Worm (Caenorhabditis elegans) whole organism, L1 larva: ENCODE results near the gene srw-51.

ENCODE experiments used
- alr-1 ChIP-seq: fragments of 200-800 bp; sonication (Bioruptor generic); optimal IDR thresholded peaks from 2 replicates; lab custom pipeline; 2018; ENCODE audit warnings: borderline replicate concordance, mild to moderate bottlenecking, missing genetic modification characterization, missing compliant biosample characterization
- aly-2 ChIP-seq: fragments of 150-350 bp; optimal IDR thresholded peaks from 2 replicates; lab custom pipeline; 2014; ENCODE audit warnings: missing biosample characterization, missing genetic modification characterization
- ama-1 ChIP-seq: fragments of 150-350 bp; optimal IDR thresholded peaks from 2 replicates; lab custom pipeline; 2014
- dsc-1 ChIP-seq: sonication (generic microtip); optimal IDR thresholded peaks from 2 replicates; lab custom pipeline; 2016; ENCODE audit warnings: mild to moderate bottlenecking, missing genetic modification characterization, missing compliant biosample characterization
- egl-13 ChIP-seq: sonication (generic microtip); optimal IDR thresholded peaks from 2 replicates; lab custom pipeline; 2016; ENCODE audit warnings: missing genotype, missing genetic modification reagents, missing genetic modification characterization, missing compliant biosample characterization
- ets-5 ChIP-seq: fragments of 200-800 bp; sonication (Bioruptor generic); IDR thresholded peaks from 2 replicates; pipeline ENCODE4 v1.3.6; 2022; ENCODE audit warnings: missing genetic modification characterization, missing compliant biosample characterization
- lsy-2 ChIP-seq, 2 experiments: fragments of 150-350 bp; optimal IDR thresholded peaks; 2 replicates each; lab custom pipeline; 2014; ENCODE audit warnings: missing biosample characterization in 2 of 2, missing genetic modification characterization in 2 of 2
- mef-2 ChIP-seq: fragments of 150-350 bp; optimal IDR thresholded peaks from 2 replicates; lab custom pipeline; 2014; ENCODE audit warnings: missing biosample characterization, missing genetic modification characterization
- nhr-11 ChIP-seq: fragments of 150-350 bp; optimal IDR thresholded peaks from 2 replicates; lab custom pipeline; 2014; ENCODE audit warnings: missing biosample characterization, missing genetic modification characterization
- skn-1 ChIP-seq: fragments of 150-350 bp; optimal IDR thresholded peaks from 2 replicates; lab custom pipeline; 2014; ENCODE audit warnings: missing biosample characterization, missing genetic modification characterization
- snpc-4 ChIP-seq: fragments of 150-350 bp; optimal IDR thresholded peaks from 2 replicates; lab custom pipeline; 2014; ENCODE audit warnings: missing biosample characterization, missing genetic modification characterization
- unc-62 ChIP-seq: fragments of 150-350 bp; optimal IDR thresholded peaks from 2 replicates; lab custom pipeline; 2014; ENCODE audit warnings: missing biosample characterization, missing genetic modification reagents, missing genetic modification characterization

ce11 chrV:17173738-17174137, 3.0 kb upstream of the srw-51 start, which contains the start of gene srbc-25:
- no peak for TF ChIP-seq snpc-4 (tag; lab: Kevin White, UChicago)
- TF ChIP-seq aly-2 (tag; lab: Kevin White, UChicago): no peak
- no peak for TF ChIP-seq lsy-2 (tag; optimal IDR thresholded peaks at IDR 0.05; lab: Kevin White, UChicago)
- no peak for TF ChIP-seq unc-62
- no peak for TF ChIP-seq egl-13 (tag; lab: Kevin White, UChicago)
- TF ChIP-seq dsc-1: no peak
- no peak for TF ChIP-seq mef-2 (tag; lab: Kevin White, UChicago)
- no peak for TF ChIP-seq ets-5
- TF ChIP-seq ama-1 (lab: Kevin White, UChicago): no peak
- no peak for TF ChIP-seq skn-1
- no peak for TF ChIP-seq alr-1 (tag; lab: Kevin White, UChicago)
- TF ChIP-seq nhr-11 (tag; lab: Kevin White, UChicago): no peak
